Fruit fly (Drosophila melanogaster) whole organism, embryonic: Measurements from ENCODE around the gene prg.

Experiments
- Bgb ChIP-seq: fragments of 200-800 bp; sonication (Bioruptor generic); IDR thresholded peaks from 2 replicates; pipeline ENCODE4 v1.3.6; 2022; ENCODE audit warnings: missing biosample characterization, missing genetic modification characterization; ENCODE audit not compliant: partially characterized antibody
- CG11504 ChIP-seq: fragments of 200-800 bp; sonication (Bioruptor generic); optimal IDR thresholded peaks from 3 replicates; lab custom pipeline; 2019; ENCODE audit warnings: missing biosample characterization, mild to moderate bottlenecking, missing genetic modification characterization, moderate library complexity
- CG11695 ChIP-seq: fragments of 200-800 bp; sonication (Bioruptor generic); IDR thresholded peaks from 3 replicates; pipeline ENCODE4 v1.3.6; 2022; ENCODE audit warnings: missing biosample characterization, missing genetic modification characterization
- CG11696 ChIP-seq: fragments of 200-800 bp; sonication (Bioruptor generic); IDR thresholded peaks from 2 replicates; pipeline ENCODE4 v1.3.6; 2022; ENCODE audit warnings: missing biosample characterization, missing genetic modification characterization
- CG12769 ChIP-seq: fragments of 200-800 bp; sonication (Bioruptor generic); optimal IDR thresholded peaks from 2 replicates; lab custom pipeline; 2019; ENCODE audit warnings: missing biosample characterization, mild to moderate bottlenecking, missing genetic modification characterization, moderate library complexity
- CG13624 ChIP-seq: fragments of 200-800 bp; sonication (Bioruptor generic); optimal IDR thresholded peaks from 2 replicates; lab custom pipeline; 2016; ENCODE audit warnings: missing biosample characterization, missing genetic modification characterization
- CG15269 ChIP-seq: fragments of 200-800 bp; sonication (Bioruptor generic); optimal IDR thresholded peaks from 2 replicates; lab custom pipeline; 2018; ENCODE audit warnings: missing biosample characterization, mild to moderate bottlenecking, missing genetic modification characterization, moderate library complexity
- CG18599 ChIP-seq: fragments of 200-800 bp; sonication (Bioruptor generic); optimal IDR thresholded peaks from 3 replicates; lab custom pipeline; 2017; ENCODE audit warnings: missing biosample characterization, missing genetic modification characterization, mild to moderate bottlenecking, moderate library complexity, missing genetic modification reagents
- CG2116 ChIP-seq: fragments of 200-800 bp; sonication (Bioruptor generic); optimal IDR thresholded peaks from 3 replicates; lab custom pipeline; 2018; ENCODE audit warnings: missing biosample characterization, mild to moderate bottlenecking, missing genetic modification characterization
- CG31365 ChIP-seq: fragments of 200-800 bp; sonication (Bioruptor generic); optimal IDR thresholded peaks from 2 replicates; lab custom pipeline; 2018; ENCODE audit warnings: missing biosample characterization, mild to moderate bottlenecking, missing genetic modification characterization
- CG34224 ChIP-seq: fragments of 200-800 bp; sonication (Bioruptor generic); IDR thresholded peaks from 3 replicates; pipeline ENCODE4 v1.3.6; 2022; ENCODE audit warnings: missing biosample characterization, missing genetic modification characterization; ENCODE audit not compliant: partially characterized antibody
- CG7839 ChIP-seq: fragments of 200-800 bp; sonication (Bioruptor generic); optimal IDR thresholded peaks from 3 replicates; lab custom pipeline; 2018; ENCODE audit warnings: missing biosample characterization, mild to moderate bottlenecking, missing genetic modification characterization, moderate library complexity
- CG8281 ChIP-seq: fragments of 200-800 bp; sonication (Bioruptor generic); optimal IDR thresholded peaks from 2 replicates; lab custom pipeline; 2018; ENCODE audit warnings: missing biosample characterization, mild to moderate bottlenecking, missing genetic modification characterization, moderate library complexity
- CG9215 ChIP-seq: fragments of 200-800 bp; sonication (Bioruptor generic); IDR thresholded peaks from 2 replicates; pipeline ENCODE4 v1.3.6; 2022; ENCODE audit warnings: missing biosample characterization, missing genetic modification characterization
- CTCF ChIP-seq: fragments of 200-800 bp; sonication (Bioruptor generic); optimal IDR thresholded peaks from 2 replicates; lab custom pipeline; 2017; ENCODE audit warnings: missing biosample characterization, mild to moderate bottlenecking, missing genetic modification characterization, moderate library complexity
- D ChIP-seq, 2 experiments: fragments of 200-800 bp in 1 of 2; fragments of >200 bp in 1 of 2; sonication (Bioruptor generic) in 1 of 2; optimal IDR thresholded peaks; 2 replicates in 1 of 2; 3 replicates in 1 of 2; lab custom pipeline; 2017; ENCODE audit warnings: mild to moderate bottlenecking in 1 of 2, missing biosample characterization in 1 of 2, missing genetic modification characterization in 1 of 2, missing genetic modification reagents in 1 of 2
- Deaf1 ChIP-seq: fragments of 200-800 bp; optimal IDR thresholded peaks from 3 replicates; lab custom pipeline; 2019; ENCODE audit warnings: missing biosample characterization, mild to moderate bottlenecking, missing genetic modification characterization, moderate library complexity
- Doc2 ChIP-seq: fragments of 200-800 bp; sonication (Bioruptor generic); IDR thresholded peaks from 2 replicates; pipeline ENCODE4 v1.3.6; 2022; ENCODE audit warnings: missing biosample characterization, missing genetic modification characterization
- Ets65A ChIP-seq: fragments of 200-800 bp; sonication (Bioruptor generic); peaks from one replicate; lab custom pipeline; 2016; ENCODE audit warnings: missing biosample characterization, missing genetic modification characterization
- HLH3B ChIP-seq: fragments of 200-800 bp; sonication (Bioruptor generic); IDR thresholded peaks from 2 replicates; pipeline ENCODE4 v1.3.6; 2022; ENCODE audit warnings: missing biosample characterization, missing genetic modification characterization
- Hand ChIP-seq: fragments of 200-800 bp; sonication (Bioruptor generic); optimal IDR thresholded peaks from 2 replicates; lab custom pipeline; 2017; ENCODE audit warnings: mild to moderate bottlenecking, missing biosample characterization, missing genetic modification reagents, missing genetic modification characterization
- Hr78 ChIP-seq, 2 experiments: fragments of 200-800 bp in 1 of 2; fragments of >200 bp in 1 of 2; sonication (Bioruptor generic) in 1 of 2; optimal IDR thresholded peaks; 2 replicates each; lab custom pipeline; 2017 to 2019; ENCODE audit warnings: missing biosample characterization in 2 of 2, missing genetic modification characterization in 2 of 2, mild to moderate bottlenecking in 1 of 2, moderate library complexity in 1 of 2
- Hsf ChIP-seq: fragments of 200-800 bp; sonication (Bioruptor generic); optimal IDR thresholded peaks from 3 replicates; lab custom pipeline; 2016; ENCODE audit warnings: missing biosample characterization, missing genetic modification characterization
- Mad ChIP-seq: fragments of 200-800 bp; sonication (Bioruptor generic); optimal IDR thresholded peaks from 2 replicates; lab custom pipeline; 2016; ENCODE audit warnings: missing biosample characterization, missing genetic modification characterization
- Med ChIP-seq: fragments of 200-800 bp; sonication (Bioruptor generic); peaks from one replicate; lab custom pipeline; 2016; ENCODE audit warnings: missing biosample characterization, missing genetic modification characterization, mild to moderate bottlenecking, inconsistent platforms, moderate library complexity
- Nf-YB ChIP-seq: fragments of 200-800 bp; sonication (Bioruptor generic); optimal IDR thresholded peaks from 3 replicates; lab custom pipeline; 2019; ENCODE audit warnings: missing biosample characterization, mild to moderate bottlenecking, missing genetic modification characterization, moderate library complexity
- Rx ChIP-seq: fragments of 200-800 bp; sonication (Bioruptor generic); IDR thresholded peaks from 2 replicates; pipeline ENCODE4 v1.3.6; 2022; ENCODE audit warnings: missing biosample characterization, missing genetic modification characterization
- Xbp1 ChIP-seq: fragments of 200-800 bp; sonication (Bioruptor generic); optimal IDR thresholded peaks from 3 replicates; lab custom pipeline; 2016; ENCODE audit warnings: missing biosample characterization, mild to moderate bottlenecking, missing genetic modification characterization
- ap ChIP-seq: fragments of 200-800 bp; sonication (Bioruptor generic); IDR thresholded peaks from 2 replicates; pipeline ENCODE4 v1.3.6; 2022; ENCODE audit warnings: missing biosample characterization, missing genetic modification characterization
- ci ChIP-seq: fragments of 200-800 bp; sonication (Bioruptor generic); IDR thresholded peaks from 3 replicates; pipeline ENCODE4 v1.3.6; 2022; ENCODE audit warnings: missing biosample characterization, missing genetic modification characterization
- da ChIP-seq: fragments of 200-800 bp; sonication (Bioruptor generic); optimal IDR thresholded peaks from 2 replicates; lab custom pipeline; 2016; ENCODE audit warnings: missing biosample characterization, missing genetic modification characterization
- dmrt11E ChIP-seq: fragments of 200-800 bp; sonication (Bioruptor generic); optimal IDR thresholded peaks from 3 replicates; lab custom pipeline; 2018; ENCODE audit warnings: missing biosample characterization, mild to moderate bottlenecking, missing genetic modification characterization, moderate library complexity
- ems ChIP-seq: fragments of 200-800 bp; sonication (Bioruptor generic); optimal IDR thresholded peaks from 3 replicates; lab custom pipeline; 2016; ENCODE audit warnings: missing biosample characterization, missing genetic modification characterization
- fd102C ChIP-seq: fragments of 200-800 bp; sonication (Bioruptor generic); optimal IDR thresholded peaks from 2 replicates; lab custom pipeline; 2018; ENCODE audit warnings: missing biosample characterization, mild to moderate bottlenecking, missing genetic modification characterization, moderate library complexity
- ham ChIP-seq: fragments of 200-800 bp; sonication (Bioruptor generic); IDR thresholded peaks from 2 replicates; pipeline ENCODE4 v1.3.6; 2022; ENCODE audit warnings: missing biosample characterization, missing genetic modification characterization
- her ChIP-seq: fragments of 200-800 bp; sonication (Bioruptor generic); optimal IDR thresholded peaks from 2 replicates; lab custom pipeline; 2016; ENCODE audit warnings: missing biosample characterization, missing genetic modification characterization
- lov ChIP-seq, 2 experiments: fragments of 200-800 bp in 1 of 2; fragments of >200 bp in 1 of 2; sonication (Bioruptor generic) in 1 of 2; IDR thresholded peaks in 1 of 2; optimal IDR thresholded peaks in 1 of 2; 2 replicates in 1 of 2; 3 replicates in 1 of 2; pipeline versions ENCODE4 v1.3.6 to Lab custom; 2017 to 2022; ENCODE audit warnings: missing biosample characterization in 1 of 2, missing genetic modification characterization in 1 of 2
- mld ChIP-seq: fragments of 200-800 bp; sonication (Bioruptor generic); IDR thresholded peaks from 3 replicates; pipeline ENCODE4 v1.3.6; 2022; ENCODE audit warnings: missing biosample characterization, missing genetic modification characterization; ENCODE audit not compliant: partially characterized antibody
- otp ChIP-seq: fragments of 200-800 bp; sonication (Bioruptor generic); IDR thresholded peaks from 3 replicates; pipeline ENCODE4, ENCODE4 v1.3.6; 2022; ENCODE audit warnings: missing biosample characterization, missing genetic modification characterization
- pfk ChIP-seq: fragments of 200-800 bp; sonication (Bioruptor generic); optimal IDR thresholded peaks from 2 replicates; lab custom pipeline; 2018; ENCODE audit warnings: missing biosample characterization, mild to moderate bottlenecking, missing genetic modification characterization, moderate library complexity
- pho ChIP-seq: fragments of 200-800 bp; sonication (Bioruptor generic); optimal IDR thresholded peaks from 2 replicates; lab custom pipeline; 2016; ENCODE audit warnings: missing biosample characterization, missing genetic modification characterization
- rib ChIP-seq: fragments of 200-800 bp; sonication (Bioruptor generic); IDR thresholded peaks from 2 replicates; pipeline ENCODE4 v1.3.6; 2022; ENCODE audit warnings: missing biosample characterization, missing genetic modification characterization
- sc ChIP-seq, 3 experiments: fragments of >200 bp in 2 of 3; fragments of 200-800 bp in 1 of 3; sonication (Bioruptor generic) in 1 of 3; optimal IDR thresholded peaks; 2 replicates in 2 of 3; 3 replicates in 1 of 3; lab custom pipeline; 2017; ENCODE audit warnings: mild to moderate bottlenecking in 1 of 3, missing biosample characterization in 1 of 3, missing genetic modification characterization in 1 of 3, missing genetic modification reagents in 1 of 3
- schlank ChIP-seq: fragments of 200-800 bp; sonication (Bioruptor generic); optimal IDR thresholded peaks from 2 replicates; lab custom pipeline; 2018; ENCODE audit warnings: missing biosample characterization, mild to moderate bottlenecking, missing genetic modification characterization
- slbo ChIP-seq: fragments of 200-800 bp; sonication (Bioruptor generic); IDR thresholded peaks from 2 replicates; pipeline ENCODE4 v1.3.6; 2022; ENCODE audit warnings: missing biosample characterization, missing genetic modification characterization
- slp2 ChIP-seq: fragments of 200-800 bp; sonication (Bioruptor generic); optimal IDR thresholded peaks from 2 replicates; lab custom pipeline; 2016; ENCODE audit warnings: missing biosample characterization, missing genetic modification characterization
- ssp ChIP-seq: fragments of 200-800 bp; sonication (Bioruptor generic); IDR thresholded peaks from 2 replicates; pipeline ENCODE4 v1.3.6; 2022; ENCODE audit warnings: missing biosample characterization, missing genetic modification characterization
- vfl ChIP-seq: fragments of 200-800 bp; sonication (Bioruptor generic); optimal IDR thresholded peaks from 2 replicates; lab custom pipeline; 2016; ENCODE audit warnings: missing biosample characterization, missing genetic modification characterization
- zf30C ChIP-seq: fragments of 200-800 bp; sonication (Bioruptor generic); optimal IDR thresholded peaks from 3 replicates; lab custom pipeline; 2018; ENCODE audit warnings: missing biosample characterization, mild to moderate bottlenecking, missing genetic modification characterization

prg gene

DNA sequence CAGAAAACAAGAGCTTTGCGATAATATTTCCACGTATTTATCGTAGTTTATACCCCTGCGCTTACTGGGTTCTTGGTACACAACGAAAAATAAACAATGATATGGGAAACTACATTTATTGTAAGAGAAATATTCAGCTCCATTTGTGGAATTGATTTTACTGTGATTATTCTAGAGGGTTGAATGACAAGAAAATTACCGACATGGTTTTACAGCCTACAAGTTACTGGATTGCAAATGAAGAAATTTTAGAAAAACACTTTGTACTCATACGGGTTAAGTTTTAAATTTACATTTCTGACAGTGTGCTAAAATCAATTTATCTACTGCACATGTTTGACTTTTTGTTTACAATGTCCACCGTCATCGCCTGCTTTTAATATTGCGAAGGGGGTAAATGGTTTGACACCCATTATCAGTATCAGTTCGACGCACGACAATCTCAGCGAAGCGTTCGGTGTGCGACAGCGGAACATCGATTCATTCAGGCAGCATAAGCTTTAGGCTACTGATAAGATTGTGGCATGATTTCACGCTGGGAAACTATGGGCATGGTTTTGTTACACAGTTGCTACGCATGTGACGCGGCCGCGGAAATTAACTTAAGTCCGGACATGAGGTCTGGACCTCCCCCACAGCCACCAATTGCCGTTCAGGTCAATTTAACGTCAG lies 2.4 kb upstream of the prg start (continued):
- TF ChIP-seq fd102C (GFP tag; lab: Kevin White, UChicago) (no peak), pho (no peak), HLH3B (GFP tag; lab: Robert Waterston, UW) (peak; percentile 24; the same call in 1 of the 2 replicates), mld (GFP tag; lab: Robert Waterston, UW) (no peak), Ets65A (GFP tag; lab: Kevin White, UChicago) (peak; percentile 84), CG2116 (GFP tag; lab: Kevin White, UChicago) (no peak), D (optimal IDR thresholded peaks at IDR 0.05; lab: Kevin White, UChicago) (no peak), D (GFP tag; optimal IDR thresholded peaks at IDR 0.05; lab: Kevin White, UChicago) (no peak), CG12769 (tag; lab: Kevin White, UChicago) (no peak), Bgb (no peak), CG18599 (GFP tag; lab: Kevin White, UChicago) (peak; percentile 42), slp2 (GFP tag; lab: Kevin White, UChicago) (peak; percentile 18), Rx (no peak), Xbp1 (GFP tag; lab: Kevin White, UChicago) (no peak), ap (GFP tag; lab: Robert Waterston, UW) (no peak), vfl (GFP tag; lab: Kevin White, UChicago) (no peak), her (GFP tag; lab: Kevin White, UChicago) (no peak), CG8281 (tag; lab: Kevin White, UChicago) (no peak), CG11696 (GFP tag; lab: Robert Waterston, UW) (no peak), ham (GFP tag; lab: Robert Waterston, UW) (no peak), Hsf (GFP tag; lab: Kevin White, UChicago) (peak; percentile 11), otp (no peak), sc (optimal IDR thresholded peaks at IDR 0.05; lab: Kevin White, UChicago) (no peak), sc (GFP tag; optimal IDR thresholded peaks at IDR 0.05; lab: Kevin White, UChicago) (peak; percentile 28), zf30C (no peak), schlank (tag; lab: Kevin White, UChicago) (no peak), CG15269 (tag; lab: Kevin White, UChicago) (peak; percentile 27), da (GFP tag; lab: Kevin White, UChicago) (no peak), Nf-YB (GFP tag; lab: Kevin White, UChicago) (no peak), Med (GFP tag; lab: Kevin White, UChicago) (peak; percentile 81), Hand (GFP tag; lab: Kevin White, UChicago) (no peak), CG11695 (GFP tag; lab: Robert Waterston, UW) (no peak), CG11504 (tag; lab: Kevin White, UChicago) (peak; percentile 45), Mad (GFP tag; lab: Kevin White, UChicago) (no peak), CG31365 (tag; lab: Kevin White, UChicago) (no peak), CG13624 (GFP tag; lab: Kevin White, UChicago) (peak; percentile 41), Hr78 (GFP tag; optimal IDR thresholded peaks at IDR 0.05; lab: Kevin White, UChicago) (peak in 1 of 2 experiments; percentile 82), ci (GFP tag; lab: Robert Waterston, UW) (no peak), Doc2 (GFP tag; lab: Robert Waterston, UW) (no peak), CG7839 (peak; percentile 47), slbo (GFP tag; lab: Robert Waterston, UW) (no peak), ssp (GFP tag; lab: Robert Waterston, UW) (no peak), lov (optimal IDR thresholded peaks at IDR 0.05; lab: Kevin White, UChicago) (no peak), lov (GFP tag; IDR thresholded peaks at IDR 0.05; lab: Robert Waterston, UW) (no peak), CG9215 (GFP tag; lab: Robert Waterston, UW) (no peak), CG34224 (no peak), ems (GFP tag; lab: Kevin White, UChicago) (no peak), pfk (GFP tag; lab: Kevin White, UChicago) (no peak), Deaf1 (tag; lab: Kevin White, UChicago) (no peak), CTCF (GFP tag; lab: Kevin White, UChicago) (no peak), dmrt11E (no peak), rib (GFP tag; lab: Robert Waterston, UW) (no peak)
